Worm (Caenorhabditis elegans) whole organism, early embryonic: Measurements from ENCODE around the gene F54B11.10.

Experiments
- B0310.2 ChIP-seq: sonication (generic microtip); optimal IDR thresholded peaks from 2 replicates; lab custom pipeline; 2016; ENCODE audit warnings: mild to moderate bottlenecking, missing genetic modification characterization, missing compliant biosample characterization
- F13C5.2 ChIP-seq: sonication (generic microtip); optimal IDR thresholded peaks from 2 replicates; lab custom pipeline; 2017; ENCODE audit warnings: mild to moderate bottlenecking, missing genetic modification characterization, inconsistent platforms, missing compliant biosample characterization
- aly-1 ChIP-seq: sonication (generic microtip); optimal IDR thresholded peaks from 2 replicates; lab custom pipeline; 2016; ENCODE audit warnings: missing genetic modification characterization, missing compliant biosample characterization
- ama-1 ChIP-seq: fragments of 150-350 bp; optimal IDR thresholded peaks from 2 replicates; lab custom pipeline; 2014
- ceh-13 ChIP-seq: fragments of 200-800 bp; sonication (Bioruptor generic); optimal IDR thresholded peaks from 2 replicates; lab custom pipeline; 2018; ENCODE audit warnings: mild to moderate bottlenecking, missing genetic modification characterization, missing compliant biosample characterization
- ceh-36 ChIP-seq: sonication (generic microtip); optimal IDR thresholded peaks from 2 replicates; lab custom pipeline; 2016; ENCODE audit warnings: missing genetic modification characterization, inconsistent platforms, missing compliant biosample characterization
- ets-7 ChIP-seq: sonication (generic microtip); optimal IDR thresholded peaks from 2 replicates; lab custom pipeline; 2016; ENCODE audit warnings: missing genotype, missing genetic modification characterization, missing compliant biosample characterization
- flt-1 ChIP-seq: fragments of 200-800 bp; sonication (Bioruptor generic); IDR thresholded peaks from 2 replicates; pipeline ENCODE4 v1.3.6; 2022; ENCODE audit warnings: missing genetic modification characterization, missing compliant biosample characterization
- hmbx-1 ChIP-seq: sonication (generic microtip); optimal IDR thresholded peaks from 2 replicates; lab custom pipeline; 2016; ENCODE audit warnings: mild to moderate bottlenecking, missing genetic modification characterization, missing compliant biosample characterization
- hmg-4 ChIP-seq: fragments of 200-800 bp; sonication (Bioruptor generic); optimal IDR thresholded peaks from 2 replicates; lab custom pipeline; 2018; ENCODE audit warnings: mild to moderate bottlenecking, missing genetic modification characterization, missing compliant biosample characterization
- hnd-1 ChIP-seq: sonication (generic microtip); optimal IDR thresholded peaks from 2 replicates; lab custom pipeline; 2016; ENCODE audit warnings: missing genetic modification characterization, missing compliant biosample characterization
- pes-1 ChIP-seq: fragments of 200-800 bp; sonication (Bioruptor generic); IDR thresholded peaks from 2 replicates; pipeline ENCODE4 v1.3.6; 2022; ENCODE audit warnings: missing genetic modification reagents, missing genetic modification characterization, missing compliant biosample characterization
- scrt-1 ChIP-seq: fragments of 200-800 bp; sonication (Bioruptor generic); IDR thresholded peaks from 2 replicates; pipeline ENCODE4 v1.3.6; 2022; ENCODE audit warnings: missing genetic modification characterization, missing compliant biosample characterization
- sea-1 ChIP-seq: fragments of 200-800 bp; sonication (Bioruptor generic); conservative IDR thresholded peaks from 2 replicates; pipeline ENCODE4 v1.3.6; 2022; ENCODE audit warnings: missing genetic modification characterization, missing compliant biosample characterization
- tbx-11 ChIP-seq: fragments of 200-800 bp; sonication (Bioruptor generic); IDR thresholded peaks from 2 replicates; pipeline ENCODE4 v1.3.6; 2022; ENCODE audit warnings: missing genetic modification characterization, missing compliant biosample characterization
- tbx-37 ChIP-seq: fragments of 200-800 bp; sonication (Bioruptor generic); conservative IDR thresholded peaks from 2 replicates; pipeline ENCODE4 v1.3.6; 2022; ENCODE audit warnings: missing genetic modification reagents, missing genetic modification characterization, missing compliant biosample characterization
- tra-4 ChIP-seq: sonication (generic microtip); optimal IDR thresholded peaks from 2 replicates; lab custom pipeline; 2017; ENCODE audit warnings: missing genetic modification characterization, missing compliant biosample characterization

F54B11.10 gene

ce11 chrX:13569854-13570253, 12.1 kb upstream of the F54B11.10 start, which contains the start of gene R01E6.7:
TSS of gene R01E6.7 (minus strand) at chrX:13569954.
- TF ChIP-seq tbx-37 (GFP tag; lab: Robert Waterston, UW) (no peak), hnd-1 (tag; lab: Kevin White, UChicago) (no peak), hmbx-1 (tag; lab: Kevin White, UChicago) (no peak), ceh-13 (GFP tag; lab: Kevin White, UChicago) (no peak), pes-1 (no peak), aly-1 (no peak), ama-1 (no peak), tra-4 (no peak), scrt-1 (GFP tag; lab: Robert Waterston, UW) (no peak)

- TF ChIP-seq B0310.2 (tag; lab: Kevin White, UChicago): no peak
- TF ChIP-seq tbx-11 (GFP tag; lab: Robert Waterston, UW): no peak
- TF ChIP-seq scrt-1 (GFP tag; lab: Robert Waterston, UW): no peak
- peak; percentile 5 for TF ChIP-seq ceh-36 (tag; lab: Kevin White, UChicago)
- TF ChIP-seq aly-1: no peak
- TF ChIP-seq pes-1: no peak
Observed at ce11 chrX:13574029-13574428, 7.9 kb upstream of the F54B11.10 start.

- TF ChIP-seq ceh-36 (tag; lab: Kevin White, UChicago) (no peak), hnd-1 (tag; lab: Kevin White, UChicago) (no peak), tra-4 (no peak), ceh-13 (GFP tag; lab: Kevin White, UChicago) (no peak), pes-1 (no peak), ets-7 (tag; lab: Kevin White, UChicago) (no peak), scrt-1 (GFP tag; lab: Robert Waterston, UW) (no peak), ama-1 (no peak), flt-1 (GFP tag; lab: Robert Waterston, UW) (no peak), hmbx-1 (tag; lab: Kevin White, UChicago) (no peak)
Observed at ce11 chrX:13578483-13578882, 3.4 kb upstream of the F54B11.10 start, which contains the start of gene F54B11.11. TSS of gene F54B11.11 (plus strand) at chrX:13578783.

DNA sequence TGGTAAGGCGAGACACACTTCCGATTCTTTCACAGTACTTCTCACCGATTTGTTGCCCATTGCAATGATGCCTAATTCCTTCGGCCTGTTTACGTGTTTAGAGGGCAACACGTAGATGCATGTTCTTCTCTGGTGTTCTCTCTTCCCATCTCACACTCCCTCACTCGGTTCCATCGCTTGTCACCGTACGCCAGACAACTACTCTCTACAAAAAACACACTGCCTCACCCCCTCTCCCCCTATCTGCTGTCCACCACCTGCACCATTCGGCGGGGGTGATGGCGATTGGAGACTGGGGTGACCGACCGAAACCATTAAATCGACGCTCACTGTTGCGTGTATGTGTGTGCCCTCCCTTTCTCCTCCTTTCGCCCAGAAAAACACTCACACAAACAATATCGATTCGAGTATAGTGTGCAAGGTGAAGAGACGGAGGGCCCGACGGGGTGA, 2.0 kb downstream of the F54B11.10 start:
- TF ChIP-seq scrt-1 (GFP tag; lab: Robert Waterston, UW) (no peak), aly-1 (peak; percentile 61), hnd-1 (tag; lab: Kevin White, UChicago) (no peak), hmg-4 (GFP tag; lab: Kevin White, UChicago) (peak; percentile 74), tra-4 (no peak), F13C5.2 (tag; lab: Kevin White, UChicago) (no peak), tbx-11 (GFP tag; lab: Robert Waterston, UW) (no peak), ets-7 (tag; lab: Kevin White, UChicago) (peak; percentile 18), hmbx-1 (tag; lab: Kevin White, UChicago) (no peak), sea-1 (GFP tag; lab: Robert Waterston, UW) (no peak)

DNA sequence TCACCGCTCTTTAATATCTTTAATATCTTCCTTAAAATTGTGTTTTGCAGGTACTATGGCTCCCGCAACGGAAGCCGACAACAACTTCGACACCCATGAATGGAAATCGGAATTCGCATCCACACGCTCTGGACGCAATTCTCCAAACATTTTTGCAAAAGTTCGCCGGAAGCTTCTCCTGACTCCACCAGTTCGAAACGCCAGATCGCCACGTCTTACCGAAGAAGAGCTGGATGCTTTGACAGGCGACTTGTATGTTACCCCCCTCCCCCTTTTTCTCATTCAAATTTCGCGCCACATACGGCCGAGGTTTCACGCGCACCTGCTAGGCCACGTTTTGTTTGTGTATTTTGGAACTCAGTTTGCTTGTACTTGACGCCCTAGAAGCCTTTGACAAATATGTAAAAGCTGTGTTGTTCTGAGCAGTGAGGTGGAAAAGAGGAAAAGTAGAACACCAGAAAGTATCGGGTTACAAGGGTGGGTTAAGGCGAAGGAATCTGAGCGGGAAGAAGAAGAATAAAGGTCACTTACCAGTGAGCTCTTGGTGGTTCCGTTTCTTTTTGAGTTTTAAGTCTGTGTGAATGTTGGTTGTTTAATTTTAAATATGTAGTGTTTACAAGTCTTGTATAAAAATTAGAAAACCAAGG, 2.9 kb downstream of the F54B11.10 start, which contains the start of gene unc-84:
unc-84 (plus strand) TSS at position 51 of the 647 bp plus-strand sequence.
- TF ChIP-seq hnd-1 (tag; lab: Kevin White, UChicago): no peak
- TF ChIP-seq ceh-36 (tag; lab: Kevin White, UChicago): no peak
- TF ChIP-seq ceh-13 (GFP tag; lab: Kevin White, UChicago): no peak
- no peak for TF ChIP-seq sea-1 (GFP tag; lab: Robert Waterston, UW)
- TF ChIP-seq ama-1: no peak
- TF ChIP-seq F13C5.2 (tag; lab: Kevin White, UChicago): no peak
- TF ChIP-seq flt-1 (GFP tag; lab: Robert Waterston, UW): no peak
- no peak for TF ChIP-seq tbx-11 (GFP tag; lab: Robert Waterston, UW)
- TF ChIP-seq hmg-4 (GFP tag; lab: Kevin White, UChicago): peak; percentile 4
- TF ChIP-seq pes-1: peak; percentile 63; the same call in 1 of the 2 replicates

DNA sequence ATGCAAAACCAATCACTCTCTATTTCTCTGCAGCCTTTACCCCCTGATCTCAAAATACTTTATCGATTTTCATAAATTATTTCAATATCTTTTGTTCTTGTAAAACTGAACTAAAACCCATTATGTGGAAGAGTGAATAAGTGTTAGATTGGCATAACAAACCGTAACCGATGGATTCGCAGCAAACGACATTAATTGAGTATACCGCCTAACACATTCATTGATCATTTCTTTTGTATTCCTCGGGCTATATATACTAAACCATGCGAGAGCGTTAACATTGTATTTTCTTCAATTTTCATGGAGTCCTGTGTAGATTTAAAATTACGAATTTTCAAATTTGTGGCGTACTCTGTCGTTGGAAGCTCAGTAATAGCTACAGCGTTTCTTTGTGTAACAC, 7.8 kb downstream of the F54B11.10 start, which contains the start of gene col-9:
col-9 (plus strand) TSS at position 301 of the 400 bp plus-strand sequence.
- no peak for TF ChIP-seq ets-7 (tag; lab: Kevin White, UChicago)
- no peak for TF ChIP-seq flt-1 (GFP tag; lab: Robert Waterston, UW)
- no peak for TF ChIP-seq tra-4
- no peak for TF ChIP-seq ama-1
- TF ChIP-seq sea-1 (GFP tag; lab: Robert Waterston, UW): no peak
- TF ChIP-seq ceh-13 (GFP tag; lab: Kevin White, UChicago): no peak
- TF ChIP-seq hnd-1 (tag; lab: Kevin White, UChicago): no peak
- no peak for TF ChIP-seq pes-1
- TF ChIP-seq ceh-36 (tag; lab: Kevin White, UChicago): no peak
- TF ChIP-seq hmbx-1 (tag; lab: Kevin White, UChicago): no peak

DNA sequence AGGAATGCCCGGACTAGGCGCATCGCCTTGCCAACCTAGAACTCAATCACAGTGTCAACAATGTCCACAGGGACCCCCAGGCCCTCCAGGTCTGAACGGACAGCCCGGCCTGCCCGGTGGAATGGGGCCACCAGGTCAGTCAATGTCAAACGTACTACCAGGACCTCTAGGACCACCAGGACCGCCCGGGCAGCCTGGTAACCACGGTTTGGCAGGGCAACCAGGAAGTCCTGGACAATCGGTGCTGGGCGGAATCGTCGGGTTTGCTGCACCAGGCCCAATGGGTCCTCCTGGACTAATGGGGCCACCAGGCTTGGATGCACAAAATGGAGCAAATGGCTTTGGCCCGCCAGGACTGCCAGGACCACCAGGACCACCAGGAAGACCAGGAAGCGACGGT, 8.8 kb downstream of the F54B11.10 start:
- TF ChIP-seq hmg-4 (GFP tag; lab: Kevin White, UChicago) (no peak), aly-1 (peak; percentile 5), hmbx-1 (tag; lab: Kevin White, UChicago) (no peak)

- TF ChIP-seq ets-7 (tag; lab: Kevin White, UChicago) (no peak), tbx-37 (GFP tag; lab: Robert Waterston, UW) (no peak), scrt-1 (GFP tag; lab: Robert Waterston, UW) (no peak), hmbx-1 (tag; lab: Kevin White, UChicago) (no peak), B0310.2 (tag; lab: Kevin White, UChicago) (no peak), aly-1 (no peak), ama-1 (no peak), ceh-36 (tag; lab: Kevin White, UChicago) (no peak), F13C5.2 (tag; lab: Kevin White, UChicago) (no peak), sea-1 (GFP tag; lab: Robert Waterston, UW) (no peak)
Observed at ce11 chrX:13591175-13591574, 9.3 kb downstream of the F54B11.10 start, which contains the start of gene col-44. TSS of gene col-44 (plus strand) at chrX:13591475.
